Fruit fly (Drosophila melanogaster) whole organism, embryonic: ENCODE measurements around the gene Hem.

Experiments used
- BEAF-32 ChIP-seq: fragments of 200-800 bp; sonication (Bioruptor generic); optimal IDR thresholded peaks from 3 replicates; lab custom pipeline; 2017; ENCODE audit warnings: missing biosample characterization, missing genetic modification characterization, mild to moderate bottlenecking, moderate library complexity, missing genetic modification reagents
- CG10366 ChIP-seq: fragments of 200-800 bp; sonication (Bioruptor generic); IDR thresholded peaks from 2 replicates; pipeline ENCODE4 v1.3.6; 2022; ENCODE audit warnings: missing biosample characterization, missing genetic modification characterization
- CG10431 ChIP-seq: fragments of 200-800 bp; sonication (Bioruptor generic); optimal IDR thresholded peaks from 3 replicates; lab custom pipeline; 2018; ENCODE audit warnings: missing biosample characterization, mild to moderate bottlenecking, missing genetic modification characterization
- CG10979 ChIP-seq: fragments of 200-800 bp; sonication (Bioruptor generic); optimal IDR thresholded peaks from 2 replicates; lab custom pipeline; 2018; ENCODE audit warnings: missing biosample characterization, mild to moderate bottlenecking, missing genetic modification characterization, moderate library complexity
- CG11247 ChIP-seq: fragments of 200-800 bp; sonication (Bioruptor generic); IDR thresholded peaks from 2 replicates; pipeline ENCODE4 v1.3.6; 2022; ENCODE audit warnings: missing biosample characterization, missing genetic modification characterization
- CG13123 ChIP-seq: fragments of 200-800 bp; sonication (Bioruptor generic); optimal IDR thresholded peaks from 2 replicates; lab custom pipeline; 2016; ENCODE audit warnings: missing biosample characterization, missing genetic modification characterization
- CG13775 ChIP-seq: fragments of 200-800 bp; sonication (Bioruptor generic); optimal IDR thresholded peaks from 3 replicates; lab custom pipeline; 2017; ENCODE audit warnings: missing biosample characterization, mild to moderate bottlenecking, missing genetic modification characterization
- CG1647 ChIP-seq: fragments of 200-800 bp; sonication (Bioruptor generic); optimal IDR thresholded peaks from 3 replicates; lab custom pipeline; 2016; ENCODE audit warnings: missing biosample characterization, missing genetic modification characterization
- CG17186 ChIP-seq: fragments of 200-800 bp; sonication (Bioruptor generic); optimal IDR thresholded peaks from 3 replicates; lab custom pipeline; 2017; ENCODE audit warnings: missing biosample characterization, missing genetic modification reagents, missing genetic modification characterization
- CG17361 ChIP-seq: fragments of 200-800 bp; sonication (Bioruptor generic); IDR thresholded peaks from 3 replicates; pipeline ENCODE4 v1.3.6; 2022; ENCODE audit warnings: missing biosample characterization, missing genetic modification characterization
- CG17385 ChIP-seq: fragments of 200-800 bp; sonication (Bioruptor generic); optimal IDR thresholded peaks from 3 replicates; lab custom pipeline; 2018; ENCODE audit warnings: missing biosample characterization, mild to moderate bottlenecking, missing genetic modification characterization
- CG18262 ChIP-seq: fragments of 200-800 bp; optimal IDR thresholded peaks from 3 replicates; lab custom pipeline; 2019; ENCODE audit warnings: missing biosample characterization, mild to moderate bottlenecking, missing genetic modification characterization, moderate library complexity
- CG18599 ChIP-seq: fragments of 200-800 bp; sonication (Bioruptor generic); optimal IDR thresholded peaks from 3 replicates; lab custom pipeline; 2017; ENCODE audit warnings: missing biosample characterization, missing genetic modification characterization, mild to moderate bottlenecking, moderate library complexity, missing genetic modification reagents
- CG18764 ChIP-seq: fragments of 200-800 bp; sonication (Bioruptor generic); optimal IDR thresholded peaks from 3 replicates; lab custom pipeline; 2016; ENCODE audit warnings: missing biosample characterization, missing genetic modification characterization
- CG4820 ChIP-seq: fragments of 200-800 bp; sonication (Bioruptor generic); optimal IDR thresholded peaks from 3 replicates; lab custom pipeline; 2016; ENCODE audit warnings: missing biosample characterization, missing genetic modification characterization
- CG6254 ChIP-seq: fragments of 200-800 bp; sonication (Bioruptor generic); optimal IDR thresholded peaks from 3 replicates; lab custom pipeline; 2017; ENCODE audit warnings: mild to moderate bottlenecking, missing biosample characterization, missing genetic modification reagents, missing genetic modification characterization
- CG6813 ChIP-seq: fragments of 200-800 bp; sonication (Bioruptor generic); optimal IDR thresholded peaks from 2 replicates; lab custom pipeline; 2017; ENCODE audit warnings: missing biosample characterization, missing genetic modification characterization, mild to moderate bottlenecking, moderate library complexity, missing genetic modification reagents
- CG7928 ChIP-seq: fragments of 200-800 bp; sonication (Bioruptor generic); optimal IDR thresholded peaks from 2 replicates; lab custom pipeline; 2017; ENCODE audit warnings: missing biosample characterization, mild to moderate bottlenecking, missing genetic modification characterization
- CG8765 ChIP-seq: fragments of 200-800 bp; sonication (Bioruptor generic); IDR thresholded peaks from 2 replicates; pipeline ENCODE4 v1.3.6; 2022; ENCODE audit warnings: missing biosample characterization, missing genetic modification characterization
- CG9797 ChIP-seq: fragments of 200-800 bp; sonication (Bioruptor generic); optimal IDR thresholded peaks from 3 replicates; lab custom pipeline; 2018; ENCODE audit warnings: missing biosample characterization, mild to moderate bottlenecking, missing genetic modification characterization
- CG9932 ChIP-seq: fragments of 200-800 bp; sonication (Bioruptor generic); IDR thresholded peaks from 2 replicates; pipeline ENCODE4 v1.3.6; 2022; ENCODE audit warnings: missing biosample characterization, missing genetic modification characterization
- Fer2 ChIP-seq: fragments of 200-800 bp; sonication (Bioruptor generic); optimal IDR thresholded peaks from 2 replicates; lab custom pipeline; 2018; ENCODE audit warnings: missing biosample characterization, mild to moderate bottlenecking, missing genetic modification characterization, moderate library complexity
- HLH4C ChIP-seq: fragments of 200-800 bp; sonication (Bioruptor generic); IDR thresholded peaks from 3 replicates; pipeline ENCODE4 v1.3.6; 2022; ENCODE audit warnings: missing biosample characterization, missing genetic modification characterization; ENCODE audit not compliant: partially characterized antibody
- Hmx ChIP-seq: fragments of 200-800 bp; sonication (Bioruptor generic); optimal IDR thresholded peaks from 2 replicates; lab custom pipeline; 2016; ENCODE audit warnings: missing biosample characterization, missing genetic modification characterization
- Hr51 ChIP-seq, 2 experiments: fragments of 200-800 bp; sonication (Bioruptor generic); optimal IDR thresholded peaks; 2 replicates in 1 of 2; 3 replicates in 1 of 2; lab custom pipeline; 2016 to 2018; ENCODE audit warnings: missing biosample characterization in 2 of 2, missing genetic modification characterization in 2 of 2, mild to moderate bottlenecking in 1 of 2, moderate library complexity in 1 of 2
- Meics ChIP-seq: fragments of 200-800 bp; sonication (Bioruptor generic); optimal IDR thresholded peaks from 2 replicates; lab custom pipeline; 2017; ENCODE audit warnings: missing biosample characterization, mild to moderate bottlenecking, missing genetic modification characterization
- Sin3A ChIP-seq: fragments of >200 bp; optimal IDR thresholded peaks from 2 replicates; lab custom pipeline; 2018
- Sox102F ChIP-seq: fragments of 200-800 bp; sonication (Bioruptor generic); optimal IDR thresholded peaks from 2 replicates; lab custom pipeline; 2018; ENCODE audit warnings: missing biosample characterization, mild to moderate bottlenecking, missing genetic modification characterization, moderate library complexity
- Ssrp ChIP-seq: fragments of 200-800 bp; sonication (Bioruptor generic); optimal IDR thresholded peaks from 2 replicates; lab custom pipeline; 2018; ENCODE audit warnings: missing biosample characterization, mild to moderate bottlenecking, missing genetic modification characterization, moderate library complexity
- bsh ChIP-seq, 2 experiments: fragments of 200-800 bp; sonication (Bioruptor generic); optimal IDR thresholded peaks; 2 replicates each; lab custom pipeline; 2017 to 2018; ENCODE audit warnings: mild to moderate bottlenecking in 2 of 2, missing biosample characterization in 2 of 2, missing genetic modification characterization in 2 of 2, moderate library complexity in 1 of 2
- chif ChIP-seq, 2 experiments: fragments of 200-800 bp; sonication (Bioruptor generic); optimal IDR thresholded peaks; 3 replicates each; lab custom pipeline; 2016; ENCODE audit warnings: missing biosample characterization in 2 of 2, missing genetic modification characterization in 2 of 2
- cwo ChIP-seq: fragments of 200-800 bp; sonication (Bioruptor generic); optimal IDR thresholded peaks from 3 replicates; lab custom pipeline; 2017; ENCODE audit warnings: missing biosample characterization, missing genetic modification characterization, mild to moderate bottlenecking, moderate library complexity, missing genetic modification reagents
- fd3F ChIP-seq: fragments of 200-800 bp; sonication (Bioruptor generic); optimal IDR thresholded peaks from 2 replicates; lab custom pipeline; 2018; ENCODE audit warnings: missing biosample characterization, mild to moderate bottlenecking, missing genetic modification characterization, moderate library complexity
- fd96Cb ChIP-seq: fragments of 200-800 bp; sonication (Bioruptor generic); optimal IDR thresholded peaks from 2 replicates; lab custom pipeline; 2018; ENCODE audit warnings: missing biosample characterization, mild to moderate bottlenecking, missing genetic modification characterization, moderate library complexity
- ind ChIP-seq: fragments of 200-800 bp; sonication (Bioruptor generic); optimal IDR thresholded peaks from 3 replicates; lab custom pipeline; 2016; ENCODE audit warnings: missing biosample characterization, missing genetic modification characterization
- inv ChIP-seq: fragments of 200-800 bp; sonication (Bioruptor generic); IDR thresholded peaks from 2 replicates; pipeline ENCODE4 v1.3.6; 2022; ENCODE audit warnings: missing biosample characterization, missing genetic modification characterization; ENCODE audit not compliant: partially characterized antibody
- mld ChIP-seq: fragments of 200-800 bp; sonication (Bioruptor generic); IDR thresholded peaks from 3 replicates; pipeline ENCODE4 v1.3.6; 2022; ENCODE audit warnings: missing biosample characterization, missing genetic modification characterization; ENCODE audit not compliant: partially characterized antibody
- nau ChIP-seq: fragments of 200-800 bp; sonication (Bioruptor generic); optimal IDR thresholded peaks from 3 replicates; lab custom pipeline; 2017; ENCODE audit warnings: missing biosample characterization, mild to moderate bottlenecking, missing genetic modification characterization, missing genetic modification reagents
- otp ChIP-seq: fragments of 200-800 bp; sonication (Bioruptor generic); IDR thresholded peaks from 3 replicates; pipeline ENCODE4, ENCODE4 v1.3.6; 2022; ENCODE audit warnings: missing biosample characterization, missing genetic modification characterization
- pzg ChIP-seq: fragments of 200-800 bp; sonication (Bioruptor generic); optimal IDR thresholded peaks from 3 replicates; lab custom pipeline; 2018; ENCODE audit warnings: missing biosample characterization, mild to moderate bottlenecking, missing genetic modification characterization, moderate library complexity
- ranshi ChIP-seq: fragments of 200-800 bp; sonication (Bioruptor generic); IDR thresholded peaks from 2 replicates; pipeline ENCODE4 v1.3.6; 2022; ENCODE audit warnings: missing biosample characterization, missing genetic modification characterization
- sens ChIP-seq: fragments of 200-800 bp; sonication (Bioruptor generic); peaks from one replicate; lab custom pipeline; 2016; ENCODE audit warnings: missing biosample characterization, missing genetic modification characterization
- slbo ChIP-seq: fragments of 200-800 bp; sonication (Bioruptor generic); IDR thresholded peaks from 2 replicates; pipeline ENCODE4 v1.3.6; 2022; ENCODE audit warnings: missing biosample characterization, missing genetic modification characterization
- slou ChIP-seq: fragments of 200-800 bp; sonication (Bioruptor generic); optimal IDR thresholded peaks from 3 replicates; lab custom pipeline; 2016; ENCODE audit warnings: missing biosample characterization, missing genetic modification characterization
- ssp ChIP-seq: fragments of 200-800 bp; sonication (Bioruptor generic); IDR thresholded peaks from 2 replicates; pipeline ENCODE4 v1.3.6; 2022; ENCODE audit warnings: missing biosample characterization, missing genetic modification characterization
- stc ChIP-seq: fragments of 200-800 bp; sonication (Bioruptor generic); IDR thresholded peaks from 2 replicates; pipeline ENCODE4 v1.3.6; 2022; ENCODE audit warnings: missing biosample characterization, missing genetic modification characterization
- stwl ChIP-seq: fragments of 200-800 bp; sonication (Bioruptor generic); optimal IDR thresholded peaks from 3 replicates; lab custom pipeline; 2018; ENCODE audit warnings: missing biosample characterization, mild to moderate bottlenecking, missing genetic modification characterization, moderate library complexity
- tgo ChIP-seq: fragments of 200-800 bp; sonication (Bioruptor generic); IDR thresholded peaks from 3 replicates; pipeline ENCODE4 v1.3.6; 2022; ENCODE audit warnings: missing biosample characterization, missing genetic modification characterization

Gene Hem

dm6 chr3L:22262797-22263423 lies 25.1 kb downstream of the Hem start, which contains the start of the genes Rich and Ddx1 (continued):
- TF ChIP-seq CG11247 (0 out of 2 replicates have a peak, but pooled peaks have one; percentile 40), CG10431 (GFP tag; lab: Kevin White, UChicago) (peak; percentile 18), slou (peak; percentile 18), Sin3A (lab: Kevin White, UChicago) (peak; percentile 13), Ssrp (peak; percentile 21), CG8765 (GFP tag; lab: Robert Waterston, UW) (no peak; the same call in 1 of the 2 replicates), CG9932 (GFP tag; lab: Robert Waterston, UW) (peak; percentile 62), stc (GFP tag; lab: Robert Waterston, UW) (no peak), CG6254 (GFP tag; lab: Kevin White, UChicago) (peak; percentile 49), CG17385 (GFP tag; lab: Kevin White, UChicago) (peak; percentile 23), Hr51 (GFP tag; optimal IDR thresholded peaks at IDR 0.05; lab: Kevin White, UChicago) (peak; percentile 27 to 47), CG9797 (peak; percentile 27), chif (GFP tag; optimal IDR thresholded peaks at IDR 0.05; lab: Kevin White, UChicago) (peak in 1 of 2 experiments; percentile 36), CG13123 (peak; percentile 33), fd3F (GFP tag; lab: Kevin White, UChicago) (peak; percentile 20), ranshi (GFP tag; lab: Robert Waterston, UW) (no peak; the same call in 1 of the 2 replicates), Fer2 (tag; lab: Kevin White, UChicago) (no peak), CG17186 (GFP tag; lab: Kevin White, UChicago) (peak; percentile 17), BEAF-32 (GFP tag; lab: Kevin White, UChicago) (peak; percentile 37), stwl (tag; lab: Kevin White, UChicago) (peak; percentile 43), CG7928 (GFP tag; lab: Kevin White, UChicago) (no peak), CG18262 (tag; lab: Kevin White, UChicago) (peak; percentile 59), fd96Cb (tag; lab: Kevin White, UChicago) (peak; percentile 42), Hmx (peak; percentile 9), CG10979 (tag; lab: Kevin White, UChicago) (peak; percentile 32), ssp (no peak), nau (no peak), CG18599 (GFP tag; lab: Kevin White, UChicago) (peak; percentile 36), CG6813 (GFP tag; lab: Kevin White, UChicago) (no peak), Sox102F (GFP tag; lab: Kevin White, UChicago) (no peak), cwo (GFP tag; lab: Kevin White, UChicago) (peak; percentile 15), mld (no peak), pzg (peak; percentile 57), ind (peak; percentile 49), slbo (peak; percentile 64), CG4820 (GFP tag; lab: Kevin White, UChicago) (peak; percentile 22), tgo (GFP tag; lab: Robert Waterston, UW) (no peak), Meics (peak; percentile 55), CG10366 (peak; percentile 15; the same call in 1 of the 2 replicates), HLH4C (GFP tag; lab: Robert Waterston, UW) (no peak), CG18764 (GFP tag; lab: Kevin White, UChicago) (peak; percentile 23), otp (GFP tag; lab: Robert Waterston, UW) (no peak; the same call in 2 of the 3 replicates), CG17361 (GFP tag; lab: Robert Waterston, UW) (peak; percentile 84), inv (GFP tag; lab: Robert Waterston, UW) (no peak), CG1647 (GFP tag; lab: Kevin White, UChicago) (peak; percentile 26), CG13775 (GFP tag; lab: Kevin White, UChicago) (peak; percentile 61), sens (GFP tag; lab: Kevin White, UChicago) (peak; percentile 86), bsh (GFP tag; optimal IDR thresholded peaks at IDR 0.05; lab: Kevin White, UChicago) (peak in 1 of 2 experiments; percentile 39)
